Worm (Caenorhabditis elegans) whole organism, L4/young adult: ENCODE data around the gene frpr-12.

Experiments used
- W03F9.2 ChIP-seq: fragments of 150-350 bp; optimal IDR thresholded peaks from 2 replicates; lab custom pipeline; 2014; ENCODE audit warnings: missing biosample characterization, missing genetic modification characterization
- dao-5 ChIP-seq: sonication (generic microtip); optimal IDR thresholded peaks from 2 replicates; lab custom pipeline; 2016; ENCODE audit warnings: missing genotype, missing genetic modification characterization, moderate library complexity, missing compliant biosample characterization

DNA sequence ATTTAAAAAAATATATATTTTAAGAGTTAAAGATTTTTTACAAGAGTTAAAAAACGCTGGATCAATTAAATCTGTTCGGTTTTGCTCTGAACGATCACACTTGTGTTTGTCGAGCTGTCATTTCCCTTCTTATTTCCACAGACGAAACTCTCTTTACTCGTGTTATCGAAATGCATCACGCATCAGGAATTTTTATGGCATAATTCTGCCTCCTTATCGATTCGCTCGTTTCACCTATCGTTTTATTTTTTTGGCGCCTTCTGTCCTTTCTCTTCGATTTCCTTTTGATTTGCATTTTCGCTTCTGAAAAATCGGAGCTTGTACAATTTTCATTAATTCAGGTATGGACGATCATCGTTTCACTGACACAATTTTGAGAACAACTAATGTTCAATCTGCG lies 45.6 kb downstream of the frpr-12 start:
- TF ChIP-seq dao-5 (tag; lab: Kevin White, UChicago) (no peak), W03F9.2 (no peak)
